Worm (Caenorhabditis elegans) whole organism, L1 larva: Measurements from ENCODE around the gene nep-21.

Experiments
- F16B12.6 ChIP-seq: fragments of 150-350 bp; optimal IDR thresholded peaks from 2 replicates; lab custom pipeline; 2014; ENCODE audit warnings: missing biosample characterization, missing genetic modification characterization
- Y116A8C.19 ChIP-seq: sonication (generic microtip); optimal IDR thresholded peaks from 2 replicates; lab custom pipeline; 2016; ENCODE audit warnings: missing compliant biosample characterization, missing genetic modification characterization, borderline replicate concordance
- aha-1 ChIP-seq: fragments of 150-350 bp; optimal IDR thresholded peaks from 2 replicates; lab custom pipeline; 2014; ENCODE audit warnings: missing biosample characterization, missing genetic modification characterization
- alr-1 ChIP-seq: fragments of 200-800 bp; sonication (Bioruptor generic); optimal IDR thresholded peaks from 2 replicates; lab custom pipeline; 2018; ENCODE audit warnings: borderline replicate concordance, mild to moderate bottlenecking, missing genetic modification characterization, missing compliant biosample characterization
- blmp-1 ChIP-seq: fragments of 150-350 bp; optimal IDR thresholded peaks from 2 replicates; lab custom pipeline; 2014; ENCODE audit warnings: missing biosample characterization, missing genetic modification characterization
- ceh-63 ChIP-seq: fragments of 200-800 bp; sonication (Bioruptor generic); optimal IDR thresholded peaks from 2 replicates; lab custom pipeline; 2018; ENCODE audit warnings: mild to moderate bottlenecking, missing genetic modification characterization, missing compliant biosample characterization
- ceh-8 ChIP-seq: fragments of 200-800 bp; sonication (Bioruptor generic); optimal IDR thresholded peaks from 2 replicates; lab custom pipeline; 2018; ENCODE audit warnings: mild to moderate bottlenecking, missing genetic modification characterization, moderate library complexity, missing compliant biosample characterization
- ceh-82 ChIP-seq, 3 experiments: fragments of 150-350 bp in 1 of 3; sonication (generic microtip) in 2 of 3; optimal IDR thresholded peaks; 2 replicates each; lab custom pipeline; 2014 to 2017; ENCODE audit warnings: missing biosample characterization in 3 of 3, missing genetic modification characterization in 3 of 3
- ces-1 ChIP-seq: fragments of 150-350 bp; optimal IDR thresholded peaks from 2 replicates; lab custom pipeline; 2014; ENCODE audit warnings: missing biosample characterization, missing genetic modification reagents, missing genetic modification characterization
- dsc-1 ChIP-seq: sonication (generic microtip); optimal IDR thresholded peaks from 2 replicates; lab custom pipeline; 2016; ENCODE audit warnings: mild to moderate bottlenecking, missing genetic modification characterization, missing compliant biosample characterization
- egl-13 ChIP-seq: sonication (generic microtip); optimal IDR thresholded peaks from 2 replicates; lab custom pipeline; 2016; ENCODE audit warnings: missing genotype, missing genetic modification reagents, missing genetic modification characterization, missing compliant biosample characterization
- elt-2 ChIP-seq: sonication (generic microtip); optimal IDR thresholded peaks from 2 replicates; lab custom pipeline; 2016; ENCODE audit warnings: missing genetic modification characterization, mild to moderate bottlenecking, inconsistent platforms, missing compliant biosample characterization, missing genetic modification reagents
- elt-3 ChIP-seq, 6 experiments: fragments of 150-350 bp in 1 of 6; sonication (generic microtip); optimal IDR thresholded peaks; 2 replicates each; lab custom pipeline; 2017 to 2018; ENCODE audit warnings: missing biosample characterization in 6 of 6, missing genetic modification characterization in 6 of 6, inconsistent platforms in 1 of 6
- ets-5 ChIP-seq: fragments of 200-800 bp; sonication (Bioruptor generic); IDR thresholded peaks from 2 replicates; pipeline ENCODE4 v1.3.6; 2022; ENCODE audit warnings: missing genetic modification characterization, missing compliant biosample characterization
- fkh-10 ChIP-seq: sonication (generic microtip); optimal IDR thresholded peaks from 2 replicates; lab custom pipeline; 2017; ENCODE audit warnings: missing biosample characterization, missing genetic modification reagents, missing genetic modification characterization
- fkh-4 ChIP-seq: sonication (generic microtip); optimal IDR thresholded peaks from 2 replicates; lab custom pipeline; 2016; ENCODE audit warnings: missing compliant biosample characterization, missing genetic modification characterization, borderline replicate concordance
- irx-1 ChIP-seq: sonication (generic microtip); optimal IDR thresholded peaks from 2 replicates; lab custom pipeline; 2016; ENCODE audit warnings: missing genetic modification characterization, missing compliant biosample characterization
- isw-1 ChIP-seq: fragments of 200-800 bp; sonication (Bioruptor generic); IDR thresholded peaks from 2 replicates; pipeline ENCODE4 v1.3.6; 2022; ENCODE audit warnings: missing genetic modification characterization, missing compliant biosample characterization
- lin-14 ChIP-seq: fragments of 200-800 bp; sonication (Bioruptor generic); optimal IDR thresholded peaks from 2 replicates; lab custom pipeline; 2018; ENCODE audit warnings: mild to moderate bottlenecking, missing genetic modification characterization, moderate library complexity, missing compliant biosample characterization
- lsy-2 ChIP-seq, 2 experiments: fragments of 150-350 bp; optimal IDR thresholded peaks; 2 replicates each; lab custom pipeline; 2014; ENCODE audit warnings: missing biosample characterization in 2 of 2, missing genetic modification characterization in 2 of 2
- mdl-1 ChIP-seq, 2 experiments: fragments of 150-350 bp; optimal IDR thresholded peaks; 2 replicates each; lab custom pipeline; 2014 to 2017; ENCODE audit warnings: missing biosample characterization in 2 of 2, missing genetic modification characterization in 2 of 2, inconsistent platforms in 1 of 2
- mef-2 ChIP-seq: fragments of 150-350 bp; optimal IDR thresholded peaks from 2 replicates; lab custom pipeline; 2014; ENCODE audit warnings: missing biosample characterization, missing genetic modification characterization
- mep-1 ChIP-seq: fragments of 150-350 bp; optimal IDR thresholded peaks from 2 replicates; lab custom pipeline; 2014; ENCODE audit warnings: missing biosample characterization, missing genetic modification characterization
- nhr-19 ChIP-seq: fragments of 200-800 bp; sonication (Bioruptor generic); conservative IDR thresholded peaks from 2 replicates; pipeline ENCODE4 v1.3.6; 2022; ENCODE audit warnings: missing genetic modification characterization, missing compliant biosample characterization
- nhr-20 ChIP-seq: sonication (generic microtip); optimal IDR thresholded peaks from 2 replicates; lab custom pipeline; 2016; ENCODE audit warnings: mild to moderate bottlenecking, missing genetic modification characterization, missing compliant biosample characterization
- nhr-28 ChIP-seq: fragments of 150-350 bp; optimal IDR thresholded peaks from 2 replicates; lab custom pipeline; 2014; ENCODE audit warnings: missing biosample characterization, missing genetic modification characterization
- nhr-47 ChIP-seq: sonication (generic microtip); optimal IDR thresholded peaks from 2 replicates; lab custom pipeline; 2016; ENCODE audit warnings: mild to moderate bottlenecking, missing genetic modification characterization, moderate library complexity, missing compliant biosample characterization
- nhr-71 ChIP-seq: sonication (generic microtip); optimal IDR thresholded peaks from 2 replicates; lab custom pipeline; 2016; ENCODE audit warnings: mild to moderate bottlenecking, missing genetic modification characterization, moderate library complexity, missing compliant biosample characterization
- nhr-77 ChIP-seq: fragments of 150-350 bp; optimal IDR thresholded peaks from 2 replicates; lab custom pipeline; 2014; ENCODE audit warnings: missing biosample characterization, missing genetic modification characterization
- nhr-84 ChIP-seq: sonication (generic microtip); optimal IDR thresholded peaks from 2 replicates; lab custom pipeline; 2017; ENCODE audit warnings: missing biosample characterization, missing genetic modification characterization
- nhr-90 ChIP-seq: sonication (generic microtip); optimal IDR thresholded peaks from 2 replicates; lab custom pipeline; 2016; ENCODE audit warnings: mild to moderate bottlenecking, missing genetic modification characterization, missing compliant biosample characterization; ENCODE audit not compliant: poor library complexity
- pag-3 ChIP-seq: sonication (generic microtip); optimal IDR thresholded peaks from 2 replicates; lab custom pipeline; 2017; ENCODE audit warnings: missing genetic modification characterization, mild to moderate bottlenecking, missing compliant biosample characterization, antibody characterized with exemption, borderline replicate concordance; ENCODE audit not compliant: insufficient read depth
- pqm-1 ChIP-seq: sonication (generic microtip); optimal IDR thresholded peaks from 3 replicates; lab custom pipeline; 2017; ENCODE audit warnings: missing biosample characterization, missing genetic modification characterization
- rnt-1 ChIP-seq: sonication (generic microtip); optimal IDR thresholded peaks from 2 replicates; lab custom pipeline; 2016; ENCODE audit warnings: mild to moderate bottlenecking, missing genetic modification characterization, moderate library complexity, missing compliant biosample characterization
- skn-1 ChIP-seq: fragments of 150-350 bp; optimal IDR thresholded peaks from 2 replicates; lab custom pipeline; 2014; ENCODE audit warnings: missing biosample characterization, missing genetic modification characterization
- snu-23 ChIP-seq: sonication (generic microtip); optimal IDR thresholded peaks from 2 replicates; lab custom pipeline; 2016; ENCODE audit warnings: missing genetic modification characterization, missing compliant biosample characterization
- sox-4 ChIP-seq: sonication (generic microtip); optimal IDR thresholded peaks from 2 replicates; lab custom pipeline; 2016; ENCODE audit warnings: missing genetic modification characterization, missing compliant biosample characterization
- sptf-1 ChIP-seq: fragments of 150-350 bp; optimal IDR thresholded peaks from 2 replicates; lab custom pipeline; 2014; ENCODE audit warnings: missing biosample characterization, missing genetic modification characterization
- tbx-2 ChIP-seq: sonication (generic microtip); optimal IDR thresholded peaks from 2 replicates; lab custom pipeline; 2016; ENCODE audit warnings: missing genetic modification characterization, missing compliant biosample characterization
- tlp-1 ChIP-seq: fragments of 150-350 bp; optimal IDR thresholded peaks from 2 replicates; lab custom pipeline; 2014; ENCODE audit warnings: missing biosample characterization, missing genetic modification characterization
- unc-30 ChIP-seq: sonication (generic microtip); optimal IDR thresholded peaks from 2 replicates; lab custom pipeline; 2017; ENCODE audit warnings: missing biosample characterization, missing genetic modification characterization
- unc-62 ChIP-seq: fragments of 150-350 bp; optimal IDR thresholded peaks from 2 replicates; lab custom pipeline; 2014; ENCODE audit warnings: missing biosample characterization, missing genetic modification reagents, missing genetic modification characterization
- unc-98 ChIP-seq: fragments of 200-800 bp; sonication (Bioruptor generic); IDR thresholded peaks from 2 replicates; pipeline ENCODE4 v1.3.6; 2022; ENCODE audit warnings: missing genetic modification characterization, missing compliant biosample characterization
- xbp-1 ChIP-seq: sonication (generic microtip); optimal IDR thresholded peaks from 2 replicates; lab custom pipeline; 2016; ENCODE audit warnings: missing genetic modification characterization, missing compliant biosample characterization
- zag-1 ChIP-seq: fragments of 150-350 bp; optimal IDR thresholded peaks from 2 replicates; lab custom pipeline; 2014; ENCODE audit warnings: missing biosample characterization, missing genetic modification characterization
- zip-4 ChIP-seq: fragments of 200-800 bp; sonication (Bioruptor generic); optimal IDR thresholded peaks from 2 replicates; lab custom pipeline; 2018; ENCODE audit warnings: mild to moderate bottlenecking, missing genetic modification characterization, moderate library complexity, missing compliant biosample characterization
- ztf-11 ChIP-seq, 2 experiments: sonication (generic microtip); optimal IDR thresholded peaks; 2 replicates each; lab custom pipeline; 2016 to 2017; ENCODE audit warnings: missing genetic modification characterization in 2 of 2, missing biosample characterization in 1 of 2, missing compliant biosample characterization in 1 of 2
- ztf-4 ChIP-seq: fragments of 150-350 bp; optimal IDR thresholded peaks from 2 replicates; lab custom pipeline; 2014; ENCODE audit warnings: missing biosample characterization, missing genetic modification characterization

Gene nep-21

DNA sequence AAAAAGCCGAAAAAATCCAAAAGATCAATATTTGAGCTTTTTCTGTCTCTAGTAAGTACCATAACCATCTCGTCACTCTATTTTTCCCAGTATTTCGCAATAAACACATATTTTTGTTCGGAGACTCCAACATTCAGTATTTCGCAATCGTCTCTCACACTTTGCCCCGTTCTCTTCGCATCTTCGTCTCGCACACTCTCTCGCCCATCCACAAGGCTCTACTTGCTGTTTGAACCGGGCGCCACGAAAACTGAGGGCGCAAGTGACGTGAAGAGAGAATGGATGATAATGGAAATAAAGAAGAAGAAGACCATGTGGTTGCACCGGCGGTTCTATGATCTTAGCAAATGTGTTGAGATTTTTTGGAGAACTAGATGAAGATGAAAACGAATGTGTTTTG, 26.2 kb downstream of the nep-21 start (continued):
- peak; percentile 34 for TF ChIP-seq ceh-8 (GFP tag; lab: Kevin White, UChicago)
- TF ChIP-seq nhr-20: peak; percentile 97
- peak; percentile 100 for TF ChIP-seq zip-4 (GFP tag; lab: Kevin White, UChicago)
- peak; percentile 93 for TF ChIP-seq nhr-77 (tag; lab: Kevin White, UChicago)
- TF ChIP-seq fkh-10 (GFP tag; lab: Kevin White, UChicago): peak; percentile 0
- no peak for TF ChIP-seq sox-4
- TF ChIP-seq mep-1 (tag; lab: Kevin White, UChicago): peak; percentile 96
- peak in 1 of 2 experiments; percentile 58 for TF ChIP-seq ztf-11 (tag; optimal IDR thresholded peaks at IDR 0.05; lab: Kevin White, UChicago)
- TF ChIP-seq mdl-1 (tag; optimal IDR thresholded peaks at IDR 0.05; lab: Kevin White, UChicago): peak in 1 of 2 experiments; percentile 96
- TF ChIP-seq Y116A8C.19 (tag; lab: Kevin White, UChicago): no peak
- TF ChIP-seq tlp-1 (tag; lab: Kevin White, UChicago): no peak
- TF ChIP-seq nhr-84 (tag; lab: Kevin White, UChicago): no peak
- peak; percentile 87 to 91 for TF ChIP-seq lsy-2 (tag; optimal IDR thresholded peaks at IDR 0.05; lab: Kevin White, UChicago)
- peak; percentile 99 for TF ChIP-seq lin-14
- peak; percentile 57 for TF ChIP-seq fkh-4 (tag; lab: Kevin White, UChicago)
- TF ChIP-seq mef-2 (tag; lab: Kevin White, UChicago): peak; percentile 91
- TF ChIP-seq pag-3: no peak
- peak; percentile 21 for TF ChIP-seq F16B12.6 (tag; lab: Kevin White, UChicago)
- TF ChIP-seq skn-1 (tag; lab: Kevin White, UChicago): peak; percentile 98
- peak; percentile 84 for TF ChIP-seq isw-1 (GFP tag; lab: Robert Waterston, UW)
- no peak for TF ChIP-seq sptf-1 (tag; lab: Kevin White, UChicago)
- peak; percentile 84 to 93 (median 90) for TF ChIP-seq ceh-82 (tag; optimal IDR thresholded peaks at IDR 0.05; lab: Kevin White, UChicago)
- TF ChIP-seq pqm-1 (tag; lab: Kevin White, UChicago): no peak
- no peak for TF ChIP-seq unc-62 (GFP tag; lab: Kevin White, UChicago)
- TF ChIP-seq ces-1 (GFP tag; lab: Kevin White, UChicago): no peak
- peak; percentile 66 for TF ChIP-seq aha-1 (tag; lab: Kevin White, UChicago)
- TF ChIP-seq unc-30 (tag; lab: Kevin White, UChicago): no peak
- TF ChIP-seq nhr-47 (tag; lab: Kevin White, UChicago): peak; percentile 91
- TF ChIP-seq alr-1 (tag; lab: Kevin White, UChicago): no peak
- TF ChIP-seq elt-2 (tag; lab: Kevin White, UChicago): peak; percentile 69
- TF ChIP-seq zag-1 (tag; lab: Kevin White, UChicago): no peak
- TF ChIP-seq ets-5: no peak
- peak; percentile 90 for TF ChIP-seq nhr-19
- TF ChIP-seq dsc-1 (tag; lab: Kevin White, UChicago): peak; percentile 81
- peak; percentile 90 for TF ChIP-seq nhr-90 (tag; lab: Kevin White, UChicago)
- TF ChIP-seq ceh-63 (GFP tag; lab: Kevin White, UChicago): no peak
- TF ChIP-seq nhr-28 (tag; lab: Kevin White, UChicago): peak; percentile 64
- TF ChIP-seq irx-1 (tag; lab: Kevin White, UChicago): peak; percentile 85
- peak; percentile 92 for TF ChIP-seq tbx-2 (tag; lab: Kevin White, UChicago)
- TF ChIP-seq xbp-1: peak; percentile 87
- TF ChIP-seq, all 84 proteins: peak for 62

DNA sequence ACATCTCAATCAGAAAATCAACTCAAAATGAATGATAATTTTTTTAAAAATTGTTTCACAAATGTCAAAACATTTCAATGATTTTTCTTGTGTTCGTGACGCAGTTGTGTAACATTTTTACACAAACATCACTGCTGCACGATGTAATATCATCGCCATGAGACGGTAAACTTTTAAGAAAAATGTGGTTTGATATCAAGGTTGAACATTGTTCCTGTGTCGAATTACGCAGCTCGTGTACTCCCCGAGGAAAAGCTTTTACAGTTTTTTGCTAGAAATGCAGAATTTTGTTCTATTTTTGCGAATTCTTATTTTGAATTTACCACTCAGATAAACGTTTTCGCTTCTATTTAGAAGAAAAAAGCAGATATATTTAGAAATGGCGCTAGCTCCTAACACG, 28.6 kb downstream of the nep-21 start:
- TF ChIP-seq lin-14: peak; percentile 41
- peak in 1 of 6 experiments; percentile 0 for TF ChIP-seq elt-3 (tag; optimal IDR thresholded peaks at IDR 0.05; lab: Kevin White, UChicago)
- no peak for TF ChIP-seq nhr-47 (tag; lab: Kevin White, UChicago)
- no peak for TF ChIP-seq unc-98 (GFP tag; lab: Robert Waterston, UW)
- TF ChIP-seq egl-13 (tag; lab: Kevin White, UChicago): no peak
- no peak for TF ChIP-seq F16B12.6 (tag; lab: Kevin White, UChicago)
- TF ChIP-seq nhr-20: peak; percentile 12
- TF ChIP-seq snu-23 (GFP tag; lab: Kevin White, UChicago): peak; percentile 35
- peak; percentile 47 for TF ChIP-seq nhr-71 (tag; lab: Kevin White, UChicago)
- TF ChIP-seq ztf-11 (tag; optimal IDR thresholded peaks at IDR 0.05; lab: Kevin White, UChicago): no peak
- TF ChIP-seq blmp-1: no peak
- TF ChIP-seq nhr-84 (tag; lab: Kevin White, UChicago): no peak
- TF ChIP-seq ztf-4 (tag; lab: Kevin White, UChicago): peak; percentile 24
- TF ChIP-seq nhr-90 (tag; lab: Kevin White, UChicago): peak; percentile 18
- TF ChIP-seq ceh-8 (GFP tag; lab: Kevin White, UChicago): no peak
- TF ChIP-seq rnt-1 (tag; lab: Kevin White, UChicago): peak; percentile 19
